Fruit fly (Drosophila melanogaster) whole organism, wandering third instar larva: ENCODE measurements around the gene CG43347.

Experiments
- CG9705 ChIP-seq: fragments of 200-800 bp; sonication (Bioruptor generic); optimal IDR thresholded peaks from 2 replicates; lab custom pipeline; 2018; ENCODE audit warnings: missing biosample characterization, mild to moderate bottlenecking, missing genetic modification characterization
- Dif ChIP-seq: fragments of 200-275, 200-300 bp; sonication (Bioruptor generic); optimal IDR thresholded peaks from 2 replicates; lab custom pipeline; 2018; ENCODE audit warnings: missing biosample characterization, missing genetic modification characterization; ENCODE audit not compliant: partially characterized antibody
- GATAd ChIP-seq: sonication (Bioruptor generic); optimal IDR thresholded peaks from 2 replicates; lab custom pipeline; 2016; ENCODE audit warnings: missing biosample characterization, missing genetic modification characterization
- HLH106 ChIP-seq: fragments of 200-800 bp; optimal IDR thresholded peaks from 3 replicates; lab custom pipeline; 2019; ENCODE audit warnings: missing biosample characterization, mild to moderate bottlenecking, missing genetic modification characterization, moderate library complexity
- Hr78 ChIP-seq: fragments of >200 bp; optimal IDR thresholded peaks from 2 replicates; lab custom pipeline; 2017; ENCODE audit warnings: missing biosample characterization, missing genetic modification characterization
- Rel ChIP-seq, 2 experiments: fragments of 200-800 bp; sonication (Bioruptor generic) in 1 of 2; optimal IDR thresholded peaks; 2 replicates in 1 of 2; 3 replicates in 1 of 2; lab custom pipeline; 2016 to 2019; ENCODE audit warnings: mild to moderate bottlenecking in 2 of 2, missing biosample characterization in 2 of 2, missing genetic modification characterization in 2 of 2, moderate library complexity in 1 of 2
- Sp1 ChIP-seq: fragments of 200-800 bp; sonication (Bioruptor generic); optimal IDR thresholded peaks from 3 replicates; lab custom pipeline; 2019; ENCODE audit warnings: missing biosample characterization, mild to moderate bottlenecking, missing genetic modification characterization, moderate library complexity
- dmrt93B ChIP-seq: fragments of 200-800 bp; sonication (Bioruptor generic); optimal IDR thresholded peaks from 2 replicates; lab custom pipeline; 2018; ENCODE audit warnings: missing biosample characterization, mild to moderate bottlenecking, missing genetic modification characterization
- h ChIP-seq: fragments of 200-800 bp; sonication (Bioruptor generic); optimal IDR thresholded peaks from 3 replicates; lab custom pipeline; 2016; ENCODE audit warnings: missing biosample characterization, mild to moderate bottlenecking, missing genetic modification characterization
- jim ChIP-seq: fragments of 175-275, 200-325 bp; sonication (Bioruptor generic); optimal IDR thresholded peaks from 2 replicates; lab custom pipeline; 2016; ENCODE audit warnings: missing biosample characterization, mild to moderate bottlenecking, missing genetic modification characterization
- psq ChIP-seq: fragments of 200-800 bp; sonication (Bioruptor generic); optimal IDR thresholded peaks from 3 replicates; lab custom pipeline; 2017; ENCODE audit warnings: missing biosample characterization, mild to moderate bottlenecking, missing genetic modification characterization, moderate library complexity
- sage ChIP-seq: fragments of 200-800 bp; sonication (Bioruptor generic); optimal IDR thresholded peaks from 2 replicates; lab custom pipeline; 2016; ENCODE audit warnings: missing biosample characterization, mild to moderate bottlenecking, missing genetic modification characterization
- sv ChIP-seq: fragments of 200-800 bp; sonication (Bioruptor generic); optimal IDR thresholded peaks from 3 replicates; lab custom pipeline; 2016; ENCODE audit warnings: missing biosample characterization, missing genetic modification characterization
- usp ChIP-seq: fragments of >200 bp; optimal IDR thresholded peaks from 2 replicates; lab custom pipeline; 2017; ENCODE audit warnings: missing biosample characterization, missing genetic modification characterization

- TF ChIP-seq sage (GFP tag; lab: Kevin White, UChicago) (no peak), Dif (GFP tag; lab: Kevin White, UChicago) (no peak), HLH106 (tag; lab: Kevin White, UChicago) (no peak), usp (GFP tag; lab: Kevin White, UChicago) (no peak), Rel (GFP tag; optimal IDR thresholded peaks at IDR 0.05; lab: Kevin White, UChicago) (no peak), Rel (tag; optimal IDR thresholded peaks at IDR 0.05; lab: Kevin White, UChicago) (no peak), psq (GFP tag; lab: Kevin White, UChicago) (no peak), GATAd (GFP tag; lab: Kevin White, UChicago) (no peak), dmrt93B (GFP tag; lab: Kevin White, UChicago) (no peak), Sp1 (GFP tag; lab: Kevin White, UChicago) (no peak), CG9705 (no peak), sv (no peak), Hr78 (GFP tag; lab: Kevin White, UChicago) (no peak), jim (GFP tag; lab: Kevin White, UChicago) (no peak), h (GFP tag; lab: Kevin White, UChicago) (no peak)
Observed at dm6 chrX:10627062-10627756, 7.2 kb upstream of the CG43347 start, which contains the start of the genes CG9806 and X11Lbeta.
